Worm (Caenorhabditis elegans) whole organism, early embryonic: Measurements from ENCODE around the gene M01F1.4.
A peak's percentile ranks its signal among the peaks of the same experiment; 100 is the strongest.

Experiments
- B0310.2 ChIP-seq: sonication (generic microtip); optimal IDR thresholded peaks from 2 replicates; lab custom pipeline; 2016; ENCODE audit warnings: mild to moderate bottlenecking, missing genetic modification characterization, missing compliant biosample characterization
- F13C5.2 ChIP-seq: sonication (generic microtip); optimal IDR thresholded peaks from 2 replicates; lab custom pipeline; 2017; ENCODE audit warnings: mild to moderate bottlenecking, missing genetic modification characterization, inconsistent platforms, missing compliant biosample characterization
- aly-1 ChIP-seq: sonication (generic microtip); optimal IDR thresholded peaks from 2 replicates; lab custom pipeline; 2016; ENCODE audit warnings: missing genetic modification characterization, missing compliant biosample characterization
- ama-1 ChIP-seq: fragments of 150-350 bp; optimal IDR thresholded peaks from 2 replicates; lab custom pipeline; 2014
- ceh-13 ChIP-seq: fragments of 200-800 bp; sonication (Bioruptor generic); optimal IDR thresholded peaks from 2 replicates; lab custom pipeline; 2018; ENCODE audit warnings: mild to moderate bottlenecking, missing genetic modification characterization, missing compliant biosample characterization
- ceh-36 ChIP-seq: sonication (generic microtip); optimal IDR thresholded peaks from 2 replicates; lab custom pipeline; 2016; ENCODE audit warnings: missing genetic modification characterization, inconsistent platforms, missing compliant biosample characterization
- ets-7 ChIP-seq: sonication (generic microtip); optimal IDR thresholded peaks from 2 replicates; lab custom pipeline; 2016; ENCODE audit warnings: missing genotype, missing genetic modification characterization, missing compliant biosample characterization
- flt-1 ChIP-seq: fragments of 200-800 bp; sonication (Bioruptor generic); IDR thresholded peaks from 2 replicates; pipeline ENCODE4 v1.3.6; 2022; ENCODE audit warnings: missing genetic modification characterization, missing compliant biosample characterization
- hmbx-1 ChIP-seq: sonication (generic microtip); optimal IDR thresholded peaks from 2 replicates; lab custom pipeline; 2016; ENCODE audit warnings: mild to moderate bottlenecking, missing genetic modification characterization, missing compliant biosample characterization
- hmg-4 ChIP-seq: fragments of 200-800 bp; sonication (Bioruptor generic); optimal IDR thresholded peaks from 2 replicates; lab custom pipeline; 2018; ENCODE audit warnings: mild to moderate bottlenecking, missing genetic modification characterization, missing compliant biosample characterization
- hnd-1 ChIP-seq: sonication (generic microtip); optimal IDR thresholded peaks from 2 replicates; lab custom pipeline; 2016; ENCODE audit warnings: missing genetic modification characterization, missing compliant biosample characterization
- pes-1 ChIP-seq: fragments of 200-800 bp; sonication (Bioruptor generic); IDR thresholded peaks from 2 replicates; pipeline ENCODE4 v1.3.6; 2022; ENCODE audit warnings: missing genetic modification reagents, missing genetic modification characterization, missing compliant biosample characterization
- scrt-1 ChIP-seq: fragments of 200-800 bp; sonication (Bioruptor generic); IDR thresholded peaks from 2 replicates; pipeline ENCODE4 v1.3.6; 2022; ENCODE audit warnings: missing genetic modification characterization, missing compliant biosample characterization
- sea-1 ChIP-seq: fragments of 200-800 bp; sonication (Bioruptor generic); conservative IDR thresholded peaks from 2 replicates; pipeline ENCODE4 v1.3.6; 2022; ENCODE audit warnings: missing genetic modification characterization, missing compliant biosample characterization
- tbx-11 ChIP-seq: fragments of 200-800 bp; sonication (Bioruptor generic); IDR thresholded peaks from 2 replicates; pipeline ENCODE4 v1.3.6; 2022; ENCODE audit warnings: missing genetic modification characterization, missing compliant biosample characterization
- tbx-37 ChIP-seq: fragments of 200-800 bp; sonication (Bioruptor generic); conservative IDR thresholded peaks from 2 replicates; pipeline ENCODE4 v1.3.6; 2022; ENCODE audit warnings: missing genetic modification reagents, missing genetic modification characterization, missing compliant biosample characterization
- tra-4 ChIP-seq: sonication (generic microtip); optimal IDR thresholded peaks from 2 replicates; lab custom pipeline; 2017; ENCODE audit warnings: missing genetic modification characterization, missing compliant biosample characterization

The M01F1.4 gene

ce11 chrIII:3470433-3470832, 39.4 kb downstream of the M01F1.4 start:
- no peak for TF ChIP-seq B0310.2 (tag; lab: Kevin White, UChicago)
- TF ChIP-seq tbx-37 (GFP tag; lab: Robert Waterston, UW): no peak
- TF ChIP-seq hmg-4: no peak
- no peak for TF ChIP-seq hmbx-1 (tag; lab: Kevin White, UChicago)
- no peak for TF ChIP-seq sea-1 (GFP tag; lab: Robert Waterston, UW)
- TF ChIP-seq tbx-11 (GFP tag; lab: Robert Waterston, UW): no peak
- no peak for TF ChIP-seq tra-4
- TF ChIP-seq F13C5.2: no peak
- no peak for TF ChIP-seq ceh-13 (GFP tag; lab: Kevin White, UChicago)
- no peak for TF ChIP-seq hnd-1
- TF ChIP-seq flt-1 (GFP tag; lab: Robert Waterston, UW): no peak
- no peak for TF ChIP-seq pes-1
- TF ChIP-seq ceh-36: no peak
- no peak for TF ChIP-seq aly-1
- no peak for TF ChIP-seq ets-7 (tag; lab: Kevin White, UChicago)
- TF ChIP-seq ama-1 (lab: Kevin White, UChicago): no peak
- no peak for TF ChIP-seq scrt-1 (GFP tag; lab: Robert Waterston, UW)

ce11 chrIII:3469646-3470045, 40.2 kb downstream of the M01F1.4 start, which contains the start of gene smim-14:
Gene smim-14, minus strand, starts transcription at chrIII:3469746.
- TF ChIP-seq tbx-11 (GFP tag; lab: Robert Waterston, UW): no peak
- no peak for TF ChIP-seq flt-1 (GFP tag; lab: Robert Waterston, UW)
- no peak for TF ChIP-seq ceh-13 (GFP tag; lab: Kevin White, UChicago)
- TF ChIP-seq ets-7 (tag; lab: Kevin White, UChicago): no peak
- TF ChIP-seq B0310.2 (tag; lab: Kevin White, UChicago): no peak
- no peak for TF ChIP-seq ama-1 (lab: Kevin White, UChicago)
- TF ChIP-seq hnd-1: no peak
- no peak for TF ChIP-seq ceh-36
- no peak for TF ChIP-seq scrt-1 (GFP tag; lab: Robert Waterston, UW)
- TF ChIP-seq F13C5.2: no peak
- TF ChIP-seq tbx-37 (GFP tag; lab: Robert Waterston, UW): no peak
- no peak for TF ChIP-seq aly-1
- no peak for TF ChIP-seq hmg-4
- TF ChIP-seq pes-1: no peak
- TF ChIP-seq sea-1 (GFP tag; lab: Robert Waterston, UW): no peak
- no peak for TF ChIP-seq hmbx-1 (tag; lab: Kevin White, UChicago)

DNA sequence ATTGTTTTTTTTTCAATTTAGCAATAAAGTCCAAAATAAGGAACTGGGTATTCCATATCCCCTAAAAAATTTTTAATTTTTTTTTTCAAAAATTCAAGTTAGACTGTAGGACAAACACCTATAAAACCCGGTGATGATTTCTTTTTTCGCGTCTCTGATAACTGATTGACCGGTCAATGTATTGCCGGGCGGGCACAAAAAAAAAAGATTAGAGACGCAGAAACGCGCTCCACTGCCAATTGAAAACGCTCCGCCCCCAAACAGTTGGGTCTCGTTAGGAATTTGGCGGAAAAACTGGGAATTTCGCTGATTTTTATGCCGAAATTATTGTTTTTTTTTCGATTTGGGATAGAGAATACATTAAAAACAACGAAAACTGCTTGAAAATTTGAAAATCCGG, 41.4 kb downstream of the M01F1.4 start:
- no peak for TF ChIP-seq B0310.2 (tag; lab: Kevin White, UChicago)

DNA sequence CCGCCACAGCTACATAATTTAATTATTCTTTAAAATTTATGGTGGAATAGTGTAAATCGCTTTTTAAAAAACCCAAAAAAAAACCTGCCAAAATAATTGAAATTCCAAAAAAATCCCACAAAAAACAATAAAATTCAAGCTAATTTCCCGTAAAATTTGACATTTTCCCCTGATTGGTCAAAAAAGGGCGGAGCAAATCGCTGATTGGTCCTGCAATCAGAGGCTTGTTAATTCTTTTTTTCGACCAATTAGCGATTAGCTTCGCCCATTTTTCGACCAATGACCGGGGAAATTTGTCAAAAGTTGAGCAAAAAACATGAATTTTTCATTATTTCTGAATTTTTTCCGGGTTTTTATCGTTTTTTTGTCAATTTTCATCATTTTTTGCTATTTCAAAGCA, 42.8 kb downstream of the M01F1.4 start:
- TF ChIP-seq ceh-36: no peak
- TF ChIP-seq ama-1 (lab: Kevin White, UChicago): no peak
- no peak for TF ChIP-seq F13C5.2

ce11 chrIII:3461403-3461802, 48.4 kb downstream of the M01F1.4 start, which contains the start of gene pph-6:
Gene pph-6, plus strand, starts transcription at chrIII:3461703.
- no peak for TF ChIP-seq ceh-36
- TF ChIP-seq ets-7 (tag; lab: Kevin White, UChicago): no peak
- no peak for TF ChIP-seq scrt-1 (GFP tag; lab: Robert Waterston, UW)
- no peak for TF ChIP-seq B0310.2 (tag; lab: Kevin White, UChicago)
- TF ChIP-seq hmbx-1 (tag; lab: Kevin White, UChicago): no peak
- TF ChIP-seq tra-4: no peak
- no peak for TF ChIP-seq hmg-4
- TF ChIP-seq tbx-37 (GFP tag; lab: Robert Waterston, UW): no peak
- no peak for TF ChIP-seq aly-1
- no peak for TF ChIP-seq sea-1 (GFP tag; lab: Robert Waterston, UW)

DNA sequence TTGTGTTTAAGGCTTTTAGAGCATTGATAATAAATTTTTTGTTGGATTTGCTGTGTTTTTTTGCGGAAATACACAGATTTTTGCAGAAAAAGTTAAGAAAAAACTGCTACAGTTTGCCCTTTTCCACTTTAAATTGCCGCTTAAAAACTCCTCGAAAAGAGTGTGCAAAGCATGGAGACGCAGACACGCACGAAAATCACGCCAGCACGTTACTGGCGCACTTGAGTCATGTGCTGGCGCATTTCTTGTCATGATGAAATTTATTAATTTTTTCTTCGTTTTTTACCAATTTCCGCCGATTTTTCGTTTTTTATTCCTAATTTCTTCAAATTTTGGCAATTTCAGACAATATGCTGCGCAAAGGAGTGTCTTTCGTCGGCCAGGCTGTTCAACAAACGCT, 49.8 kb downstream of the M01F1.4 start, which contains the start of gene C34C12.8:
C34C12.8 (plus strand) TSS at position 346 of the 400 bp plus-strand sequence.
- TF ChIP-seq F13C5.2: peak; percentile 72
- no peak for TF ChIP-seq scrt-1 (GFP tag; lab: Robert Waterston, UW)
- 0 out of 2 replicates have a peak, but pooled peaks have one; percentile 30 for TF ChIP-seq tbx-37 (GFP tag; lab: Robert Waterston, UW)
- no peak for TF ChIP-seq tra-4
- peak; percentile 56 for TF ChIP-seq hmg-4
- peak; percentile 50; the same call in 1 of the 2 replicates for TF ChIP-seq sea-1 (GFP tag; lab: Robert Waterston, UW)
- TF ChIP-seq pes-1: peak; percentile 64; the same call in 1 of the 2 replicates
- no peak for TF ChIP-seq ama-1 (lab: Kevin White, UChicago)
- peak; percentile 46; the same call in 1 of the 2 replicates for TF ChIP-seq flt-1 (GFP tag; lab: Robert Waterston, UW)
- no peak for TF ChIP-seq ceh-13 (GFP tag; lab: Kevin White, UChicago)

DNA sequence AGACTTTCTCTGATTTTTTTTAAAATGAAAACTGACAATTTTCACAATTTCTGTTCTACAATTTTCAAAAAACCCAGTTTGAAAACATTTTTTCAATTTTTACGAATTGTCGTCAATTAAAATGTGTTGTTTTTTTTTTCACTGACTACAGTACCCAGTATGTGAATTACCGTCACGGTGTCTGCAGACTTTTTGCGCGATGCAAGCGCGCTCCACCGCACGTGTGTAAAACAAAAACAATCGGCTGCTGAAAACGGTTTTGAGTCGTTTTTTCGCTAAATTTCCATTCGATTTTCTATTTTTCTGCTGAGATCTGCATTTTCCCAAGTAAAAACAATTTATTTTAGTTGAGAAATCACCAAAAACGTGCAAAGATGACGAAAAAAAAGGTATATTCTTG, 53.6 kb downstream of the M01F1.4 start:
- peak; percentile 51; the same call in 1 of the 2 replicates for TF ChIP-seq pes-1
- no peak for TF ChIP-seq ceh-13 (GFP tag; lab: Kevin White, UChicago)
- TF ChIP-seq B0310.2 (tag; lab: Kevin White, UChicago): no peak
- no peak for TF ChIP-seq aly-1
- TF ChIP-seq F13C5.2: peak; percentile 76
- TF ChIP-seq hmg-4: peak; percentile 1
- TF ChIP-seq hmbx-1 (tag; lab: Kevin White, UChicago): no peak
- no peak for TF ChIP-seq sea-1 (GFP tag; lab: Robert Waterston, UW)
- TF ChIP-seq ceh-36: no peak
- no peak for TF ChIP-seq hnd-1
